Fruit fly (Drosophila melanogaster) whole organism, pupa: ENCODE measurements around the gene CG4025.
A peak's percentile ranks its signal among the peaks of the same experiment; 100 is the strongest.

ENCODE experiments used
- CG13204 ChIP-seq: fragments of 200-800 bp; sonication (Bioruptor generic); optimal IDR thresholded peaks from 2 replicates; lab custom pipeline; 2018; ENCODE audit warnings: missing biosample characterization, mild to moderate bottlenecking, missing genetic modification characterization, moderate library complexity
- CG15710 ChIP-seq: fragments of 200-800 bp; sonication (Bioruptor generic); optimal IDR thresholded peaks from 2 replicates; lab custom pipeline; 2018; ENCODE audit warnings: missing biosample characterization, mild to moderate bottlenecking, missing genetic modification characterization, moderate library complexity
- CG32121 ChIP-seq: fragments of 200-800 bp; sonication (Bioruptor generic); IDR thresholded peaks from 2 replicates; pipeline ENCODE4 v1.3.6; 2022; ENCODE audit warnings: missing biosample characterization, missing genetic modification characterization
- CG8159 ChIP-seq: fragments of 200-800 bp; sonication (Bioruptor generic); optimal IDR thresholded peaks from 3 replicates; lab custom pipeline; 2018; ENCODE audit warnings: missing biosample characterization, mild to moderate bottlenecking, missing genetic modification characterization, moderate library complexity
- D1 ChIP-seq: fragments of 200-800 bp; sonication (Bioruptor generic); optimal IDR thresholded peaks from 2 replicates; lab custom pipeline; 2018; ENCODE audit warnings: missing biosample characterization, mild to moderate bottlenecking, missing genetic modification characterization, moderate library complexity
- EcR ChIP-seq: fragments of 200-800 bp; sonication (Bioruptor generic); optimal IDR thresholded peaks from 3 replicates; lab custom pipeline; 2019; ENCODE audit warnings: missing biosample characterization, missing genetic modification characterization, mild to moderate bottlenecking, moderate library complexity, missing genetic modification reagents
- Ets98B ChIP-seq: fragments of 200-800 bp; sonication (Bioruptor generic); IDR thresholded peaks from 2 replicates; pipeline ENCODE4 v1.3.6; 2022; ENCODE audit warnings: missing biosample characterization, missing genetic modification characterization
- gl ChIP-seq: fragments of 200-800 bp; sonication (Bioruptor generic); optimal IDR thresholded peaks from 2 replicates; lab custom pipeline; 2018; ENCODE audit warnings: missing biosample characterization, mild to moderate bottlenecking, missing genetic modification characterization

DNA sequence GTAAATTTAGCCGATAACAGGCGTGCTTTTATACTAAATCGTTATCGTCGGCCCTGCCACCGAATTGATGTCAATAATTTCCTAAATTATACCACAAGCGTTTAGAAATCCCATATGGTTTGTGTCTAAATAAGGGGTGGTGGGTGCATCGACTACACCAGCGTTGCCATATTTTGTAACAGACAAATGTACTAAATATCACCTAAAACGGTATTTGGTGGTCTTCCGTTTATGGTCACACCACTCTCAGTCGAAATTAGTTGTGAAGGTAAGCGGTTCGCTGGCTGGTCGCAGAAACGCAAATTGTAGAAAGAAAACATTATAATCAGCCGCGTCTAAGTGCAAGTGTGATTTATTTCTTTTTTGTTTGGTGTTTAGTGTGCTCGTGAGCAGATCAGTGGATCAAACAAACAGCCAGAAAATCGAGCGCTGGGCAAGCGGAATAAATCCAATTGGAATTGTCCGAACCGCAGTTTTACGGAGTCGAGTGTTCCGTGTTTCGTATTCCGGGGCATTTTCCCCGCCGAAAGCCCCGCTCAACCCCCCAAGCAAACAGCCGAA, 3.7 kb downstream of the CG4025 start, which contains the start of the genes CG16903 and Unc-76:
- TF ChIP-seq CG15710 (peak; percentile 9), EcR (GFP tag; lab: Kevin White, UChicago) (peak; percentile 31), Ets98B (GFP tag; lab: Robert Waterston, UW) (no peak), CG13204 (peak; percentile 21), gl (tag; lab: Kevin White, UChicago) (no peak), CG8159 (tag; lab: Kevin White, UChicago) (no peak), D1 (tag; lab: Kevin White, UChicago) (no peak), CG32121 (GFP tag; lab: Robert Waterston, UW) (no peak)
